Worm (Caenorhabditis elegans): ENCODE results near the gene gst-23.

DNA sequence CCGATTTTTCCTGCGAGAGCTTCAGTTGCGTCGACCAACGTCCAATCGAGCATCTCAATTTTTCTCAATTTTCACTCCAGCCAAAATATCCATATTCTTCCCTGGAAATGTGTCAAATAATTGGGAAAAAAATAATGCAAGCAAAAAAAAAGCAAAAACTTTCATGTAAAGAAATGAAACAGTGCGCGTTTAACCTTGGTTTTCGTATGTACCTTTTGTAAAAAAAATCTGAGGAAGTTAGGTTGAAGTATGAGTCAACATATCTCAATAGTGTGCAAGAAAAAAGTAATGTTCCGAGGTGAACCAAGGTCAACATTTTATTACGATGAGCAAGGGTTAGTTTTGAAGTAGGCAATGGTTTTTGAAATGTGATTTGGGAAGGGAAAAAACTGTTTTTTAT lies 7.1 kb downstream of the gst-23 start, which contains the start of gene T28A11.13:
- no peak for TF ChIP-seq spr-3 (GFP tag; optimal IDR thresholded peaks at IDR 0.05)
- no peak for TF ChIP-seq ceh-32 (tag; optimal IDR thresholded peaks at IDR 0.05; ENCODE audit: poor library complexity)
- TF ChIP-seq pha-4 (GFP tag; IDR thresholded peaks at IDR 0.05): no peak
- no peak for TF ChIP-seq pha-4 (tag; optimal IDR thresholded peaks at IDR 0.05)
- no peak for TF ChIP-seq nhr-11 (tag; optimal IDR thresholded peaks at IDR 0.05)
- no peak for TF ChIP-seq fos-1 (tag; optimal IDR thresholded peaks at IDR 0.05)
- no peak for TF ChIP-seq unc-39 (tag; optimal IDR thresholded peaks at IDR 0.05)
- no peak for TF ChIP-seq lin-13 (GFP tag; optimal IDR thresholded peaks at IDR 0.05)
- TF ChIP-seq lin-39 (tag; optimal IDR thresholded peaks at IDR 0.05): no peak
- no peak for TF ChIP-seq egl-27 (tag; optimal IDR thresholded peaks at IDR 0.05)

All from whole organism, L4 larva.